Worm (Caenorhabditis elegans) whole organism, early embryonic: Measurements from ENCODE around the gene str-6.

Source experiments
- B0310.2 ChIP-seq: sonication (generic microtip); optimal IDR thresholded peaks from 2 replicates; lab custom pipeline; 2016; ENCODE audit warnings: mild to moderate bottlenecking, missing genetic modification characterization, missing compliant biosample characterization
- F13C5.2 ChIP-seq: sonication (generic microtip); optimal IDR thresholded peaks from 2 replicates; lab custom pipeline; 2017; ENCODE audit warnings: mild to moderate bottlenecking, missing genetic modification characterization, inconsistent platforms, missing compliant biosample characterization
- aly-1 ChIP-seq: sonication (generic microtip); optimal IDR thresholded peaks from 2 replicates; lab custom pipeline; 2016; ENCODE audit warnings: missing genetic modification characterization, missing compliant biosample characterization
- ama-1 ChIP-seq: fragments of 150-350 bp; optimal IDR thresholded peaks from 2 replicates; lab custom pipeline; 2014
- ceh-13 ChIP-seq: fragments of 200-800 bp; sonication (Bioruptor generic); optimal IDR thresholded peaks from 2 replicates; lab custom pipeline; 2018; ENCODE audit warnings: mild to moderate bottlenecking, missing genetic modification characterization, missing compliant biosample characterization
- ceh-36 ChIP-seq: sonication (generic microtip); optimal IDR thresholded peaks from 2 replicates; lab custom pipeline; 2016; ENCODE audit warnings: missing genetic modification characterization, inconsistent platforms, missing compliant biosample characterization
- flt-1 ChIP-seq: fragments of 200-800 bp; sonication (Bioruptor generic); IDR thresholded peaks from 2 replicates; pipeline ENCODE4 v1.3.6; 2022; ENCODE audit warnings: missing genetic modification characterization, missing compliant biosample characterization
- pes-1 ChIP-seq: fragments of 200-800 bp; sonication (Bioruptor generic); IDR thresholded peaks from 2 replicates; pipeline ENCODE4 v1.3.6; 2022; ENCODE audit warnings: missing genetic modification reagents, missing genetic modification characterization, missing compliant biosample characterization
- sea-1 ChIP-seq: fragments of 200-800 bp; sonication (Bioruptor generic); conservative IDR thresholded peaks from 2 replicates; pipeline ENCODE4 v1.3.6; 2022; ENCODE audit warnings: missing genetic modification characterization, missing compliant biosample characterization
- tbx-37 ChIP-seq: fragments of 200-800 bp; sonication (Bioruptor generic); conservative IDR thresholded peaks from 2 replicates; pipeline ENCODE4 v1.3.6; 2022; ENCODE audit warnings: missing genetic modification reagents, missing genetic modification characterization, missing compliant biosample characterization
- tra-4 ChIP-seq: sonication (generic microtip); optimal IDR thresholded peaks from 2 replicates; lab custom pipeline; 2017; ENCODE audit warnings: missing genetic modification characterization, missing compliant biosample characterization

- TF ChIP-seq aly-1 (tag; lab: Kevin White, UChicago) (no peak), flt-1 (GFP tag; lab: Robert Waterston, UW) (no peak), ceh-13 (GFP tag; lab: Kevin White, UChicago) (no peak), tra-4 (tag; lab: Kevin White, UChicago) (no peak), ama-1 (lab: Kevin White, UChicago) (no peak), ceh-36 (no peak), B0310.2 (tag; lab: Kevin White, UChicago) (no peak), pes-1 (no peak), tbx-37 (GFP tag; lab: Robert Waterston, UW) (no peak), sea-1 (GFP tag; lab: Robert Waterston, UW) (no peak), F13C5.2 (tag; lab: Kevin White, UChicago) (no peak)
These were observed 14.3 kb downstream of the str-6 start, which contains the start of gene str-27 for ce11 chrV:15735720-15736119.
